Worm (Caenorhabditis elegans) whole organism, early embryonic: ENCODE results near the gene D2096.11.

Source experiments
- B0310.2 ChIP-seq: sonication (generic microtip); optimal IDR thresholded peaks from 2 replicates; lab custom pipeline; 2016; ENCODE audit warnings: mild to moderate bottlenecking, missing genetic modification characterization, missing compliant biosample characterization
- F13C5.2 ChIP-seq: sonication (generic microtip); optimal IDR thresholded peaks from 2 replicates; lab custom pipeline; 2017; ENCODE audit warnings: mild to moderate bottlenecking, missing genetic modification characterization, inconsistent platforms, missing compliant biosample characterization
- ama-1 ChIP-seq: fragments of 150-350 bp; optimal IDR thresholded peaks from 2 replicates; lab custom pipeline; 2014
- flt-1 ChIP-seq: fragments of 200-800 bp; sonication (Bioruptor generic); IDR thresholded peaks from 2 replicates; pipeline ENCODE4 v1.3.6; 2022; ENCODE audit warnings: missing genetic modification characterization, missing compliant biosample characterization
- hnd-1 ChIP-seq: sonication (generic microtip); optimal IDR thresholded peaks from 2 replicates; lab custom pipeline; 2016; ENCODE audit warnings: missing genetic modification characterization, missing compliant biosample characterization
- tbx-37 ChIP-seq: fragments of 200-800 bp; sonication (Bioruptor generic); conservative IDR thresholded peaks from 2 replicates; pipeline ENCODE4 v1.3.6; 2022; ENCODE audit warnings: missing genetic modification reagents, missing genetic modification characterization, missing compliant biosample characterization

- TF ChIP-seq flt-1 (GFP tag; lab: Robert Waterston, UW) (no peak), ama-1 (no peak), tbx-37 (GFP tag; lab: Robert Waterston, UW) (no peak), B0310.2 (tag; lab: Kevin White, UChicago) (no peak), F13C5.2 (no peak), hnd-1 (tag; lab: Kevin White, UChicago) (no peak)
Observed at ce11 chrIV:8378280-8378679, 15.7 kb downstream of the D2096.11 start.
